Fruit fly (Drosophila melanogaster) whole organism, embryonic: Measurements from ENCODE around the gene CG43339.
A peak's percentile ranks its signal among the peaks of the same experiment; 100 is the strongest.

Source experiments
- Abd-B ChIP-seq: fragments of 200-800 bp; sonication (Bioruptor generic); optimal IDR thresholded peaks from 2 replicates; lab custom pipeline; 2018; ENCODE audit warnings: missing biosample characterization, mild to moderate bottlenecking, missing genetic modification characterization, moderate library complexity
- Ada2b ChIP-seq: fragments of 200-800 bp; sonication (Bioruptor generic); IDR thresholded peaks from 2 replicates; pipeline ENCODE4 v1.3.6; 2022; ENCODE audit warnings: missing biosample characterization, missing genetic modification characterization
- Bdp1 ChIP-seq: fragments of 200-800 bp; sonication (Bioruptor generic); optimal IDR thresholded peaks from 3 replicates; lab custom pipeline; 2016; ENCODE audit warnings: missing biosample characterization, missing genetic modification characterization
- CG10147 ChIP-seq: fragments of 200-800 bp; sonication (Bioruptor generic); optimal IDR thresholded peaks from 2 replicates; lab custom pipeline; 2019; ENCODE audit warnings: missing biosample characterization, mild to moderate bottlenecking, missing genetic modification characterization, moderate library complexity
- CG10462 ChIP-seq: fragments of 200-800 bp; sonication (Bioruptor generic); optimal IDR thresholded peaks from 2 replicates; lab custom pipeline; 2016; ENCODE audit warnings: missing biosample characterization, missing genetic modification characterization
- CG10979 ChIP-seq: fragments of 200-800 bp; sonication (Bioruptor generic); optimal IDR thresholded peaks from 2 replicates; lab custom pipeline; 2018; ENCODE audit warnings: missing biosample characterization, mild to moderate bottlenecking, missing genetic modification characterization, moderate library complexity
- CG12071 ChIP-seq: fragments of 200-800 bp; sonication (Bioruptor generic); optimal IDR thresholded peaks from 3 replicates; lab custom pipeline; 2018; ENCODE audit warnings: missing biosample characterization, mild to moderate bottlenecking, missing genetic modification characterization
- CG12155 ChIP-seq: fragments of 200-800 bp; sonication (Bioruptor generic); optimal IDR thresholded peaks from 3 replicates; lab custom pipeline; 2016; ENCODE audit warnings: missing biosample characterization, missing genetic modification characterization
- CG12299 ChIP-seq: fragments of 200-800 bp; sonication (Bioruptor generic); optimal IDR thresholded peaks from 2 replicates; lab custom pipeline; 2018; ENCODE audit warnings: missing biosample characterization, mild to moderate bottlenecking, missing genetic modification characterization
- CG12744 ChIP-seq: fragments of 200-800 bp; sonication (Bioruptor generic); optimal IDR thresholded peaks from 2 replicates; lab custom pipeline; 2016; ENCODE audit warnings: missing biosample characterization, missing genetic modification characterization
- CG15073 ChIP-seq: fragments of 200-800 bp; sonication (Bioruptor generic); optimal IDR thresholded peaks from 2 replicates; lab custom pipeline; 2016; ENCODE audit warnings: missing biosample characterization, missing genetic modification characterization
- CG17361 ChIP-seq: fragments of 200-800 bp; sonication (Bioruptor generic); IDR thresholded peaks from 3 replicates; pipeline ENCODE4 v1.3.6; 2022; ENCODE audit warnings: missing biosample characterization, missing genetic modification characterization
- CG3407 ChIP-seq: fragments of 200-800 bp; sonication (Bioruptor generic); optimal IDR thresholded peaks from 2 replicates; lab custom pipeline; 2018; ENCODE audit warnings: missing biosample characterization, mild to moderate bottlenecking, missing genetic modification characterization
- CG4282 ChIP-seq: fragments of 200-800 bp; sonication (Bioruptor generic); optimal IDR thresholded peaks from 2 replicates; lab custom pipeline; 2016; ENCODE audit warnings: missing biosample characterization, missing genetic modification characterization
- CG4707 ChIP-seq: fragments of 200-800 bp; sonication (Bioruptor generic); optimal IDR thresholded peaks from 2 replicates; lab custom pipeline; 2018; ENCODE audit warnings: missing biosample characterization, mild to moderate bottlenecking, missing genetic modification characterization, moderate library complexity
- CG6683 ChIP-seq: fragments of 200-800 bp; sonication (Bioruptor generic); optimal IDR thresholded peaks from 2 replicates; lab custom pipeline; 2017; ENCODE audit warnings: missing biosample characterization, mild to moderate bottlenecking, missing genetic modification characterization, missing genetic modification reagents
- CG6813 ChIP-seq: fragments of 200-800 bp; sonication (Bioruptor generic); optimal IDR thresholded peaks from 2 replicates; lab custom pipeline; 2017; ENCODE audit warnings: missing biosample characterization, missing genetic modification characterization, mild to moderate bottlenecking, moderate library complexity, missing genetic modification reagents
- CG9932 ChIP-seq: fragments of 200-800 bp; sonication (Bioruptor generic); IDR thresholded peaks from 2 replicates; pipeline ENCODE4 v1.3.6; 2022; ENCODE audit warnings: missing biosample characterization, missing genetic modification characterization
- Chrac-16 ChIP-seq: fragments of 200-800 bp; sonication (Bioruptor generic); optimal IDR thresholded peaks from 3 replicates; lab custom pipeline; 2016; ENCODE audit warnings: missing biosample characterization, missing genetic modification characterization
- CoRest ChIP-seq: fragments of 200-800 bp; sonication (Bioruptor generic); optimal IDR thresholded peaks from 3 replicates; lab custom pipeline; 2018; ENCODE audit warnings: missing biosample characterization, mild to moderate bottlenecking, missing genetic modification characterization, moderate library complexity
- D19A ChIP-seq: fragments of 200-800 bp; optimal IDR thresholded peaks from 3 replicates; lab custom pipeline; 2019; ENCODE audit warnings: missing biosample characterization, mild to moderate bottlenecking, missing genetic modification characterization, moderate library complexity
- D19B ChIP-seq: fragments of 200-800 bp; sonication (Bioruptor generic); optimal IDR thresholded peaks from 2 replicates; lab custom pipeline; 2017; ENCODE audit warnings: missing biosample characterization, mild to moderate bottlenecking, missing genetic modification characterization
- Dip2 ChIP-seq: fragments of 200-800 bp; sonication (Bioruptor generic); IDR thresholded peaks from 2 replicates; pipeline ENCODE4 v1.3.6; 2022; ENCODE audit warnings: missing biosample characterization, missing genetic modification characterization
- Fer1 ChIP-seq: fragments of 200-800 bp; sonication (Bioruptor generic); optimal IDR thresholded peaks from 2 replicates; lab custom pipeline; 2017; ENCODE audit warnings: missing biosample characterization, mild to moderate bottlenecking, missing genetic modification characterization
- Lpt ChIP-seq: fragments of >200 bp; optimal IDR thresholded peaks from 2 replicates; lab custom pipeline; 2018; ENCODE audit warnings: missing biosample characterization, missing genetic modification characterization
- MBD-R2 ChIP-seq: fragments of 200-800 bp; sonication (Bioruptor generic); IDR thresholded peaks from 2 replicates; pipeline ENCODE4 v1.3.6; 2022; ENCODE audit warnings: missing biosample characterization, missing genetic modification characterization
- NFAT ChIP-seq: fragments of 200-800 bp; sonication (Bioruptor generic); IDR thresholded peaks from 2 replicates; pipeline ENCODE4 v1.3.6; 2022; ENCODE audit warnings: missing biosample characterization, missing genetic modification characterization
- Rx ChIP-seq: fragments of 200-800 bp; sonication (Bioruptor generic); IDR thresholded peaks from 2 replicates; pipeline ENCODE4 v1.3.6; 2022; ENCODE audit warnings: missing biosample characterization, missing genetic modification characterization
- Sin3A ChIP-seq: fragments of >200 bp; optimal IDR thresholded peaks from 2 replicates; lab custom pipeline; 2018
- Six4 ChIP-seq: fragments of 200-800 bp; sonication (Bioruptor generic); optimal IDR thresholded peaks from 2 replicates; lab custom pipeline; 2016; ENCODE audit warnings: missing biosample characterization, missing genetic modification characterization
- Spps ChIP-seq: fragments of 200-800 bp; sonication (Bioruptor generic); optimal IDR thresholded peaks from 2 replicates; lab custom pipeline; 2018; ENCODE audit warnings: missing biosample characterization, mild to moderate bottlenecking, missing genetic modification characterization
- Sry-δ ChIP-seq: fragments of 200-800 bp; sonication (Bioruptor generic); optimal IDR thresholded peaks from 2 replicates; lab custom pipeline; 2016; ENCODE audit warnings: missing biosample characterization, missing genetic modification characterization
- bbx ChIP-seq: fragments of 200-800 bp; sonication (Bioruptor generic); IDR thresholded peaks from 2 replicates; pipeline ENCODE4 v1.3.6; 2022; ENCODE audit warnings: missing biosample characterization, missing genetic modification characterization; ENCODE audit not compliant: partially characterized antibody
- chif ChIP-seq, 2 experiments: fragments of 200-800 bp; sonication (Bioruptor generic); optimal IDR thresholded peaks; 3 replicates each; lab custom pipeline; 2016; ENCODE audit warnings: missing biosample characterization in 2 of 2, missing genetic modification characterization in 2 of 2
- chm ChIP-seq: fragments of 200-800 bp; sonication (Bioruptor generic); IDR thresholded peaks from 2 replicates; pipeline ENCODE4 v1.3.6; 2022; ENCODE audit warnings: missing biosample characterization, missing genetic modification characterization
- corto ChIP-seq: fragments of 200-800 bp; sonication (Bioruptor generic); optimal IDR thresholded peaks from 2 replicates; lab custom pipeline; 2016; ENCODE audit warnings: missing biosample characterization, mild to moderate bottlenecking, missing genetic modification characterization, moderate library complexity
- crp ChIP-seq, 2 experiments: fragments of 200-800 bp; sonication (Bioruptor generic); optimal IDR thresholded peaks; 2 replicates in 1 of 2; 3 replicates in 1 of 2; lab custom pipeline; 2017; ENCODE audit warnings: missing biosample characterization in 2 of 2, missing genetic modification characterization in 2 of 2, mild to moderate bottlenecking in 1 of 2, moderate library complexity in 1 of 2
- ems ChIP-seq: fragments of 200-800 bp; sonication (Bioruptor generic); optimal IDR thresholded peaks from 3 replicates; lab custom pipeline; 2016; ENCODE audit warnings: missing biosample characterization, missing genetic modification characterization
- insv ChIP-seq, 2 experiments: fragments of 200-800 bp; sonication (Bioruptor generic); optimal IDR thresholded peaks; 3 replicates each; lab custom pipeline; 2016 to 2018; ENCODE audit warnings: missing biosample characterization in 2 of 2, missing genetic modification characterization in 2 of 2
- kay ChIP-seq: fragments of 200-800 bp; sonication (Bioruptor generic); optimal IDR thresholded peaks from 2 replicates; lab custom pipeline; 2016; ENCODE audit warnings: missing biosample characterization, missing genetic modification characterization
- klu ChIP-seq: fragments of 200-800 bp; sonication (Bioruptor generic); IDR thresholded peaks from 2 replicates; pipeline ENCODE4 v1.3.6; 2022; ENCODE audit warnings: missing biosample characterization, missing genetic modification characterization
- knrl ChIP-seq: fragments of 200-800 bp; sonication (Bioruptor generic); IDR thresholded peaks from 3 replicates; pipeline ENCODE4 v1.3.6; 2022; ENCODE audit warnings: missing biosample characterization, missing genetic modification characterization; ENCODE audit not compliant: partially characterized antibody
- luna ChIP-seq: fragments of 200-800 bp; sonication (Bioruptor generic); optimal IDR thresholded peaks from 2 replicates; lab custom pipeline; 2016; ENCODE audit warnings: missing biosample characterization, missing genetic modification characterization
- ssp ChIP-seq: fragments of 200-800 bp; sonication (Bioruptor generic); IDR thresholded peaks from 2 replicates; pipeline ENCODE4 v1.3.6; 2022; ENCODE audit warnings: missing biosample characterization, missing genetic modification characterization
- tll ChIP-seq, 2 experiments: fragments of 200-800 bp in 1 of 2; fragments of >200 bp in 1 of 2; sonication (Bioruptor generic) in 1 of 2; optimal IDR thresholded peaks; 2 replicates each; lab custom pipeline; 2017 to 2019; ENCODE audit warnings: missing biosample characterization in 2 of 2, missing genetic modification characterization in 2 of 2, mild to moderate bottlenecking in 1 of 2, moderate library complexity in 1 of 2
- tx ChIP-seq: fragments of 200-800 bp; sonication (Bioruptor generic); optimal IDR thresholded peaks from 2 replicates; lab custom pipeline; 2016; ENCODE audit warnings: missing biosample characterization, missing genetic modification characterization
- z ChIP-seq: fragments of 200-800 bp; sonication (Bioruptor generic); IDR thresholded peaks from 3 replicates; pipeline ENCODE4 v1.3.6; 2022; ENCODE audit warnings: missing biosample characterization, missing genetic modification characterization
- zen ChIP-seq: fragments of 200-800 bp; sonication (Bioruptor generic); optimal IDR thresholded peaks from 3 replicates; lab custom pipeline; 2018; ENCODE audit warnings: missing biosample characterization, mild to moderate bottlenecking, missing genetic modification characterization, moderate library complexity

Gene CG43339

DNA sequence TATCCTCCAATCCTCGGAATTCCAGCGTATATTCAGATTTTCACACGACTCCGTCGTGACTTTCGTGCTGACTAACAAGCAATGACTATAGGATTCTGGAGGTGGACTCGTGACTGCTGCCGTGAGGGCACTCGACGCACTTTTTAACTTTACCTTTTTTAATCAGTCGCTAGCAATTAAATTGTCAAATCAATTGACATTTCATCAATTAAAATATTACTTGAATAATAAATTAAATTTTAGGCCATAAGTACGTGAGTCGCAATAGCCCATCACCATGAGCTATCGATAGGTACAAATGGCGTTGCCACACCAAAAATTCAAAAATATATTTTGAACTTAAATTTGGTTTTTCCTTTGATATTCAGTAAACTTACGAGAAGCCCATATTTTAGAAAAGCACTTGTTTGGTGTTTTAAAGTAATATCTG, 32.5 kb upstream of the CG43339 start, which contains the start of gene Jwa (continued):
- TF ChIP-seq MBD-R2 (GFP tag; lab: Robert Waterston, UW) = peak; percentile 94
- peak; percentile 89 for TF ChIP-seq Six4 (GFP tag; lab: Kevin White, UChicago)
- peak; percentile 94 for TF ChIP-seq chif (GFP tag; optimal IDR thresholded peaks at IDR 0.05; lab: Kevin White, UChicago)
- TF ChIP-seq D19B (GFP tag; lab: Kevin White, UChicago) = peak; percentile 44
- peak; percentile 53 for TF ChIP-seq CG10147 (GFP tag; lab: Kevin White, UChicago)
- TF ChIP-seq z (GFP tag; lab: Robert Waterston, UW) = no peak
- TF ChIP-seq CG10979 (tag; lab: Kevin White, UChicago) = peak; percentile 88
- peak in 1 of 2 experiments; percentile 65 for TF ChIP-seq tll (GFP tag; optimal IDR thresholded peaks at IDR 0.05; lab: Kevin White, UChicago)
- peak; percentile 97 for TF ChIP-seq bbx
- peak; percentile 89 for TF ChIP-seq CG3407 (GFP tag; lab: Kevin White, UChicago)
- no peak for TF ChIP-seq luna (GFP tag; lab: Kevin White, UChicago)
- TF ChIP-seq knrl = peak; percentile 100
- peak in 1 of 2 experiments; percentile 46 for TF ChIP-seq insv (GFP tag; optimal IDR thresholded peaks at IDR 0.05; lab: Kevin White, UChicago)
- peak; percentile 72 for TF ChIP-seq Spps (tag; lab: Kevin White, UChicago)
- TF ChIP-seq NFAT (GFP tag; lab: Robert Waterston, UW) = peak; percentile 92
- TF ChIP-seq CG12071 (GFP tag; lab: Kevin White, UChicago) = no peak
- 0 out of 2 replicates have a peak, but pooled peaks have one; percentile 16 for TF ChIP-seq Dip2 (GFP tag; lab: Robert Waterston, UW)
- TF ChIP-seq D19A = peak; percentile 59
- peak; percentile 77 for TF ChIP-seq CG10462 (GFP tag; lab: Kevin White, UChicago)
- TF ChIP-seq CG17361 (GFP tag; lab: Robert Waterston, UW) = peak; percentile 84
- peak; percentile 77 for TF ChIP-seq zen (tag; lab: Kevin White, UChicago)
- peak; percentile 81 for TF ChIP-seq Rx
- TF ChIP-seq CG12299 (tag; lab: Kevin White, UChicago) = peak; percentile 65
- peak; percentile 42 for TF ChIP-seq CG4707 (GFP tag; lab: Kevin White, UChicago)
- TF ChIP-seq ssp (GFP tag; lab: Robert Waterston, UW) = peak; percentile 83
- peak; percentile 82 for TF ChIP-seq CG4282 (GFP tag; lab: Kevin White, UChicago)
- TF ChIP-seq Ada2b = peak; percentile 79
- peak; percentile 80 for TF ChIP-seq CG15073 (GFP tag; lab: Kevin White, UChicago)
- peak; percentile 91 for TF ChIP-seq Bdp1 (GFP tag; lab: Kevin White, UChicago)

DNA sequence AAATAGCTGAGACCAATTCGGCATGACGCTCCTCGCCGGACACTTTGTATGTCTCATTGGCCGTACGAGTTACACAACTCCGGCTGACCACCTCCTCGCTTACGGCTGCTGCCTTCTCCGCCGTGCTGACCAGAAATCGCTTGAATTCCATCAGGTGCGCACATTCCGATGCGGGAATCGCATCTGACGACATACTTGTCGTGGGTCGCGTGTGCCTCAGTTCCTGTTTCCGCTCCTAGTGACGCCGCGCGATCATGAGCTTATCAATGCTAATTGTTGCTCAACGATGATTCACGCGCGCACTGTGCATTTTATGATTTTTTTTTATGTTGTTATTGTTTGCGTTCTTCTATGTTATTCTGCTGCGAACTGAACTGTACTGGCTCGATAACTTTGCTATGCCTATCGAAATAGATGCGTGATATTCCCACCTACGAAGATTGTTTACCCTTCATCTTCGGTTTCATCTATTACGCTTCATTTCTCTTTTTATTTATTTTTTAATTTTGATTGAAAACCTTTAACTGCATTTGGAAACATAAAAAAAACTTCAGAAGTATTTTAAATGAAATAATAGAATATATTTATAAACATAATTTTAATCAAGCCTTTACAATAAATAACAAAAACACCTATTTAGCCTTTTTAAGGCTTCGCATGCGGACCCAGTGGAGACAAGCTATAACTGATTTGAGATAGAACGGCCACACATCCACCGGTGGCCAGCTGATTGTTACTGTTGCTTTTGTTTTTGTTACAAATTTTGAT, 29.8 kb upstream of the CG43339 start, which contains the start of the genes CG10376 and CG10343:
CG10376 (minus strand) TSS at position 385 of the 768 bp plus-strand sequence.
CG10343 (plus strand) TSS at position 753 of the 768 bp plus-strand sequence.
- TF ChIP-seq CG12744 (GFP tag; lab: Kevin White, UChicago) = no peak
- TF ChIP-seq CG9932 (GFP tag; lab: Robert Waterston, UW) = peak; percentile 94
- peak; percentile 68 for TF ChIP-seq CG6683 (GFP tag; lab: Kevin White, UChicago)
- peak; percentile 98 for TF ChIP-seq Abd-B
- peak; percentile 83 for TF ChIP-seq CG12155 (GFP tag; lab: Kevin White, UChicago)
- peak; percentile 11 for TF ChIP-seq CG6813 (GFP tag; lab: Kevin White, UChicago)
- peak; percentile 97 for TF ChIP-seq CoRest
- peak; percentile 85; the same call in 1 of the 2 replicates for TF ChIP-seq klu
- TF ChIP-seq crp (GFP tag; optimal IDR thresholded peaks at IDR 0.05; lab: Kevin White, UChicago) = peak; percentile 83 to 96
- TF ChIP-seq Lpt (GFP tag; lab: Kevin White, UChicago) = no peak
- TF ChIP-seq kay (GFP tag; lab: Kevin White, UChicago) = peak; percentile 86
- TF ChIP-seq CG4707 (GFP tag; lab: Kevin White, UChicago) = peak; percentile 9
- TF ChIP-seq CG4282 (GFP tag; lab: Kevin White, UChicago) = no peak
- TF ChIP-seq Fer1 (GFP tag; lab: Kevin White, UChicago) = peak; percentile 81
- TF ChIP-seq tx = peak; percentile 27
- 0 out of 2 replicates have a peak, but pooled peaks have one; percentile 28 for TF ChIP-seq Dip2 (GFP tag; lab: Robert Waterston, UW)
- TF ChIP-seq corto (GFP tag; lab: Kevin White, UChicago) = peak; percentile 44
- TF ChIP-seq Sry-δ = peak; percentile 19
- TF ChIP-seq ems = peak; percentile 5
- 0 out of 2 replicates have a peak, but pooled peaks have one; percentile 26 for TF ChIP-seq chm (GFP tag; lab: Robert Waterston, UW)
- peak; percentile 88 for TF ChIP-seq Chrac-16 (GFP tag; lab: Kevin White, UChicago)
- TF ChIP-seq Sin3A (lab: Kevin White, UChicago) = peak; percentile 68
- peak; percentile 87 for TF ChIP-seq CG12299 (tag; lab: Kevin White, UChicago)
